Fruit fly (Drosophila melanogaster): ENCODE results near the gene Acsf2.

The Acsf2 gene

dm6 chr2L:5327266-5327621, 14.8 kb downstream of the Acsf2 start (continued):
- TF ChIP-seq Neu2 (GFP tag; optimal IDR thresholded peaks at IDR 0.05; ENCODE audit: borderline replicate concordance), result no peak
- TF ChIP-seq CG3838 (GFP tag; optimal IDR thresholded peaks at IDR 0.05), result no peak
- no peak for TF ChIP-seq CG31365 (tag; optimal IDR thresholded peaks at IDR 0.05)
- no peak for TF ChIP-seq CG14710 (tag; optimal IDR thresholded peaks at IDR 0.05)
- no peak for TF ChIP-seq CG31224 (GFP tag; IDR thresholded peaks at IDR 0.05)
- no peak for TF ChIP-seq CG34422 (GFP tag; IDR thresholded peaks at IDR 0.05)
- no peak for TF ChIP-seq CG8388 (GFP tag; optimal IDR thresholded peaks at IDR 0.05)
- no peak for TF ChIP-seq CG33557 (GFP tag; optimal IDR thresholded peaks at IDR 0.05)
- TF ChIP-seq psq (GFP tag; optimal IDR thresholded peaks at IDR 0.05), result no peak
- TF ChIP-seq CG2202 (tag; optimal IDR thresholded peaks at IDR 0.05), result no peak
- no peak for TF ChIP-seq CG10321 (GFP tag; IDR thresholded peaks at IDR 0.05)
- TF ChIP-seq MBD-R2 (GFP tag; IDR thresholded peaks at IDR 0.05), result 0 out of 2 replicates have a peak, but pooled peaks have one; percentile 26
- no peak for TF ChIP-seq CG11695 (GFP tag; IDR thresholded peaks at IDR 0.05)
- peak; percentile 84 for TF ChIP-seq MESR4 (GFP tag; optimal IDR thresholded peaks at IDR 0.05)
- no peak for TF ChIP-seq CG7357 (GFP tag; IDR thresholded peaks at IDR 0.05)
- no peak for TF ChIP-seq repo (GFP tag; optimal IDR thresholded peaks at IDR 0.05)
- peak in 1 of 2 experiments; percentile 98 for TF ChIP-seq Pdp1 (GFP tag; optimal IDR thresholded peaks at IDR 0.05)
- TF ChIP-seq sug (tag; optimal IDR thresholded peaks at IDR 0.05), result no peak
- no peak for TF ChIP-seq CG14667 (GFP tag; IDR thresholded peaks at IDR 0.05)
- TF ChIP-seq CG10654 (GFP tag; optimal IDR thresholded peaks at IDR 0.05), result no peak
- TF ChIP-seq Aef1 (GFP tag; IDR thresholded peaks at IDR 0.05), result no peak
- no peak for TF ChIP-seq Med (GFP tag)
- TF ChIP-seq mld (GFP tag; IDR thresholded peaks at IDR 0.05; ENCODE audit: partially characterized antibody), result no peak
- TF ChIP-seq ase (GFP tag; IDR thresholded peaks at IDR 0.05), result no peak
- TF ChIP-seq tll (GFP tag; optimal IDR thresholded peaks at IDR 0.05), result no peak
- no peak for TF ChIP-seq CG15696 (tag; optimal IDR thresholded peaks at IDR 0.05)
- no peak for TF ChIP-seq CG5180 (GFP tag; optimal IDR thresholded peaks at IDR 0.05)
- no peak for TF ChIP-seq Bgb (GFP tag; IDR thresholded peaks at IDR 0.05; ENCODE audit: partially characterized antibody)
- TF ChIP-seq gce (GFP tag; IDR thresholded peaks at IDR 0.05), result 0 out of 3 replicates have a peak, but pooled peaks have one; percentile 30
- no peak for TF ChIP-seq tx (GFP tag; optimal IDR thresholded peaks at IDR 0.05)
- TF ChIP-seq ap (GFP tag; IDR thresholded peaks at IDR 0.05), result no peak
- TF ChIP-seq CG9609 (GFP tag; optimal IDR thresholded peaks at IDR 0.05), result no peak
- peak; percentile 24 for TF ChIP-seq pzg (GFP tag; optimal IDR thresholded peaks at IDR 0.05)
- no peak for TF ChIP-seq Oaz (GFP tag; IDR thresholded peaks at IDR 0.05)
- no peak for TF ChIP-seq ftz-f1 (GFP tag; optimal IDR thresholded peaks at IDR 0.05)
- no peak for TF ChIP-seq wor (GFP tag; IDR thresholded peaks at IDR 0.05)
- TF ChIP-seq gro (GFP tag; optimal IDR thresholded peaks at IDR 0.05), result no peak
- no peak for TF ChIP-seq Nf-YC (tag; optimal IDR thresholded peaks at IDR 0.05)
- TF ChIP-seq eyg (GFP tag; optimal IDR thresholded peaks at IDR 0.05), result no peak
- TF ChIP-seq Side (GFP tag; optimal IDR thresholded peaks at IDR 0.05), result no peak
- TF ChIP-seq CG13775 (GFP tag; optimal IDR thresholded peaks at IDR 0.05), result no peak
- no peak for TF ChIP-seq CG16779 (GFP tag; IDR thresholded peaks at IDR 0.05)
- no peak for TF ChIP-seq sens (GFP tag)
- no peak for TF ChIP-seq Rx (GFP tag; IDR thresholded peaks at IDR 0.05)
- TF ChIP-seq esg (GFP tag; conservative IDR thresholded peaks at IDR 0.05), result no peak
- TF ChIP-seq CG15269 (tag; optimal IDR thresholded peaks at IDR 0.05), result no peak
- TF ChIP-seq ci (GFP tag; IDR thresholded peaks at IDR 0.05), result no peak
- TF ChIP-seq sqz (GFP tag; optimal IDR thresholded peaks at IDR 0.05), result no peak
- TF ChIP-seq Chrac-16 (GFP tag; optimal IDR thresholded peaks at IDR 0.05), result no peak
- TF ChIP-seq CG4424 (GFP tag; optimal IDR thresholded peaks at IDR 0.05), result no peak
- TF ChIP-seq ham (GFP tag; IDR thresholded peaks at IDR 0.05), result no peak
- TF ChIP-seq chn (GFP tag; optimal IDR thresholded peaks at IDR 0.05), result no peak
- no peak for TF ChIP-seq ems (GFP tag; optimal IDR thresholded peaks at IDR 0.05)

All from whole organism, embryonic.